Worm (Caenorhabditis elegans) whole organism, L2 larva: ENCODE data around the gene C25G4.7.
A peak's percentile ranks its signal among the peaks of the same experiment; 100 is the strongest.
"Not testable (repeated sequence)": the region's sequence is repeated elsewhere in the genome, so short reads cannot be mapped to it uniquely, and the experiment has no call there.

Experiments used
- C34F6.9 ChIP-seq: fragments of 150-350 bp; optimal IDR thresholded peaks from 2 replicates; lab custom pipeline; 2014; ENCODE audit warnings: missing biosample characterization, missing genetic modification characterization
- F13H6.1 ChIP-seq: sonication (generic microtip); optimal IDR thresholded peaks from 2 replicates; lab custom pipeline; 2016; ENCODE audit warnings: missing genetic modification characterization, missing compliant biosample characterization
- R02D3.7 ChIP-seq: fragments of 150-350 bp; optimal IDR thresholded peaks from 2 replicates; lab custom pipeline; 2014; ENCODE audit warnings: missing biosample characterization, missing genetic modification characterization
- Y55F3AM.14 ChIP-seq: fragments of 200-800 bp; sonication (Bioruptor generic); optimal IDR thresholded peaks from 2 replicates; lab custom pipeline; 2018; ENCODE audit warnings: mild to moderate bottlenecking, missing genetic modification characterization, missing compliant biosample characterization
- ZK546.5 ChIP-seq: sonication (generic microtip); optimal IDR thresholded peaks from 2 replicates; lab custom pipeline; 2017; ENCODE audit warnings: missing biosample characterization, missing genetic modification characterization
- alr-1 ChIP-seq: fragments of 150-350 bp; optimal IDR thresholded peaks from 2 replicates; lab custom pipeline; 2014; ENCODE audit warnings: missing biosample characterization, missing genetic modification characterization
- ama-1 ChIP-seq: fragments of 150-350 bp; optimal IDR thresholded peaks from 2 replicates; lab custom pipeline; 2018; ENCODE audit warnings: inconsistent platforms
- blmp-1 ChIP-seq: sonication (generic microtip); optimal IDR thresholded peaks from 2 replicates; lab custom pipeline; 2017; ENCODE audit warnings: missing genetic modification characterization, mild to moderate bottlenecking, missing compliant biosample characterization, antibody characterized with exemption, moderate library complexity; ENCODE audit not compliant: insufficient read depth
- ceh-16 ChIP-seq: fragments of 150-350 bp; optimal IDR thresholded peaks from 2 replicates; lab custom pipeline; 2014; ENCODE audit warnings: missing biosample characterization, missing genetic modification characterization
- ceh-82 ChIP-seq: fragments of 150-350 bp; optimal IDR thresholded peaks from 2 replicates; lab custom pipeline; 2014; ENCODE audit warnings: missing biosample characterization, missing genetic modification characterization
- egl-27 ChIP-seq: sonication (generic microtip); optimal IDR thresholded peaks from 3 replicates; lab custom pipeline; 2017; ENCODE audit warnings: missing biosample characterization, missing genetic modification reagents, missing genetic modification characterization
- elt-1 ChIP-seq: fragments of 150-350 bp; optimal IDR thresholded peaks from 2 replicates; lab custom pipeline; 2014; ENCODE audit warnings: missing biosample characterization, missing genetic modification characterization
- elt-3 ChIP-seq: sonication (generic microtip); optimal IDR thresholded peaks from 2 replicates; lab custom pipeline; 2017; ENCODE audit warnings: missing biosample characterization, missing genetic modification characterization
- fos-1 ChIP-seq: fragments of 150-350 bp; optimal IDR thresholded peaks from 2 replicates; lab custom pipeline; 2014; ENCODE audit warnings: missing biosample characterization, missing genetic modification characterization
- gmeb-1 ChIP-seq: fragments of 150-350 bp; optimal IDR thresholded peaks from 2 replicates; lab custom pipeline; 2014; ENCODE audit warnings: missing biosample characterization, missing genetic modification characterization
- lin-11 ChIP-seq: fragments of 150-350 bp; sonication (generic microtip); optimal IDR thresholded peaks from 2 replicates; lab custom pipeline; 2014; ENCODE audit warnings: missing biosample characterization, missing genetic modification characterization, inconsistent platforms, mixed read lengths
- lin-13 ChIP-seq: fragments of 150-350 bp; optimal IDR thresholded peaks from 2 replicates; lab custom pipeline; 2014; ENCODE audit warnings: missing biosample characterization, missing genetic modification reagents, missing genetic modification characterization
- mab-5 ChIP-seq: fragments of 150-350 bp; optimal IDR thresholded peaks from 2 replicates; lab custom pipeline; 2014; ENCODE audit warnings: missing biosample characterization, missing genetic modification characterization
- nhr-11 ChIP-seq: fragments of 150-350 bp; optimal IDR thresholded peaks from 2 replicates; lab custom pipeline; 2014; ENCODE audit warnings: missing biosample characterization, missing genetic modification characterization
- nhr-12 ChIP-seq: fragments of 150-350 bp; optimal IDR thresholded peaks from 2 replicates; lab custom pipeline; 2014; ENCODE audit warnings: missing biosample characterization, missing genetic modification characterization
- nhr-129 ChIP-seq: fragments of 150-350 bp; optimal IDR thresholded peaks from 2 replicates; lab custom pipeline; 2014; ENCODE audit warnings: missing biosample characterization, missing genetic modification characterization
- nhr-23 ChIP-seq: fragments of 150-350 bp; optimal IDR thresholded peaks from 2 replicates; lab custom pipeline; 2014; ENCODE audit warnings: missing biosample characterization, missing genetic modification reagents, missing genetic modification characterization
- nhr-237 ChIP-seq: fragments of 150-350 bp; optimal IDR thresholded peaks from 2 replicates; lab custom pipeline; 2014; ENCODE audit warnings: missing biosample characterization, missing genetic modification characterization
- nhr-25 ChIP-seq: fragments of 150-350 bp; sonication (generic microtip); optimal IDR thresholded peaks from 3 replicates; lab custom pipeline; 2014; ENCODE audit warnings: missing biosample characterization, missing genetic modification characterization
- nhr-6 ChIP-seq: fragments of 150-350 bp; optimal IDR thresholded peaks from 2 replicates; lab custom pipeline; 2014; ENCODE audit warnings: missing biosample characterization, missing genetic modification characterization
- nhr-77 ChIP-seq: fragments of 150-350 bp; optimal IDR thresholded peaks from 2 replicates; lab custom pipeline; 2014; ENCODE audit warnings: missing biosample characterization, missing genetic modification characterization
- peb-1 ChIP-seq: fragments of 150-350 bp; optimal IDR thresholded peaks from 2 replicates; lab custom pipeline; 2014; ENCODE audit warnings: missing biosample characterization, missing genetic modification characterization
- sem-4 ChIP-seq: fragments of 150-350 bp; optimal IDR thresholded peaks from 2 replicates; lab custom pipeline; 2014; ENCODE audit warnings: missing biosample characterization, missing genetic modification reagents, missing genetic modification characterization
- skn-1 ChIP-seq: sonication (generic microtip); optimal IDR thresholded peaks from 2 replicates; lab custom pipeline; 2017; ENCODE audit warnings: missing biosample characterization, missing genetic modification characterization
- snpc-4 ChIP-seq: fragments of 150-350 bp; optimal IDR thresholded peaks from 2 replicates; lab custom pipeline; 2014; ENCODE audit warnings: missing biosample characterization, missing genetic modification characterization
- unc-39 ChIP-seq: fragments of 150-350 bp; optimal IDR thresholded peaks from 2 replicates; lab custom pipeline; 2014; ENCODE audit warnings: missing biosample characterization, missing genetic modification characterization
- unc-55 ChIP-seq: fragments of 150-350 bp; sonication (generic microtip); optimal IDR thresholded peaks from 3 replicates; lab custom pipeline; 2014; ENCODE audit warnings: missing biosample characterization, missing genetic modification reagents, missing genetic modification characterization
- unc-62 ChIP-seq: fragments of 150-350 bp; optimal IDR thresholded peaks from 2 replicates; lab custom pipeline; 2014; ENCODE audit warnings: missing biosample characterization, missing genetic modification reagents, missing genetic modification characterization
- zag-1 ChIP-seq: fragments of 150-350 bp; optimal IDR thresholded peaks from 2 replicates; lab custom pipeline; 2014; ENCODE audit warnings: missing biosample characterization, missing genetic modification characterization
- ztf-11 ChIP-seq: sonication (generic microtip); optimal IDR thresholded peaks from 2 replicates; lab custom pipeline; 2017; ENCODE audit warnings: missing biosample characterization, missing genetic modification characterization
- ztf-4 ChIP-seq: fragments of 150-350 bp; optimal IDR thresholded peaks from 2 replicates; lab custom pipeline; 2014; ENCODE audit warnings: missing biosample characterization, missing genetic modification characterization

The C25G4.7 gene

ce11 chrIV:12464822-12465221, 8.1 kb downstream of the C25G4.7 start:
- no peak for TF ChIP-seq nhr-25 (tag; lab: Kevin White, UChicago)
- no peak for TF ChIP-seq ceh-82
- TF ChIP-seq nhr-12 (tag; lab: Kevin White, UChicago): no peak
- TF ChIP-seq ZK546.5 (tag; lab: Kevin White, UChicago): no peak
- no peak for TF ChIP-seq lin-13
- no peak for TF ChIP-seq skn-1 (tag; lab: Kevin White, UChicago)
- peak; percentile 83 for TF ChIP-seq nhr-129 (tag; lab: Kevin White, UChicago)
- TF ChIP-seq elt-3 (tag; lab: Kevin White, UChicago): no peak
- no peak for TF ChIP-seq mab-5 (tag; lab: Kevin White, UChicago)
- TF ChIP-seq R02D3.7 (tag; lab: Kevin White, UChicago): no peak
- peak; percentile 55 for TF ChIP-seq C34F6.9 (tag; lab: Kevin White, UChicago)
- TF ChIP-seq snpc-4 (tag; lab: Kevin White, UChicago): no peak
- no peak for TF ChIP-seq nhr-6 (tag; lab: Kevin White, UChicago)
- TF ChIP-seq nhr-11: no peak
- TF ChIP-seq ama-1: no peak
- peak; percentile 40 for TF ChIP-seq lin-11 (tag; lab: Kevin White, UChicago)
- TF ChIP-seq nhr-77 (tag; lab: Kevin White, UChicago): no peak
- peak; percentile 63 for TF ChIP-seq unc-55 (GFP tag; lab: Kevin White, UChicago)
- TF ChIP-seq ztf-4 (tag; lab: Kevin White, UChicago): no peak
- no peak for TF ChIP-seq F13H6.1 (tag; lab: Kevin White, UChicago)
- no peak for TF ChIP-seq blmp-1

- no peak for TF ChIP-seq Y55F3AM.14 (GFP tag; lab: Kevin White, UChicago)
- TF ChIP-seq blmp-1: no peak
- peak; percentile 30 for TF ChIP-seq nhr-25 (tag; lab: Kevin White, UChicago)
- no peak for TF ChIP-seq egl-27 (tag; lab: Kevin White, UChicago)
- TF ChIP-seq gmeb-1 (tag; lab: Kevin White, UChicago): no peak
- TF ChIP-seq lin-11 (tag; lab: Kevin White, UChicago): no peak
- no peak for TF ChIP-seq nhr-23
- no peak for TF ChIP-seq alr-1 (tag; lab: Kevin White, UChicago)
- no peak for TF ChIP-seq nhr-237 (tag; lab: Kevin White, UChicago)
- no peak for TF ChIP-seq nhr-12 (tag; lab: Kevin White, UChicago)
- peak; percentile 51 for TF ChIP-seq nhr-129 (tag; lab: Kevin White, UChicago)
- TF ChIP-seq skn-1 (tag; lab: Kevin White, UChicago): no peak
- no peak for TF ChIP-seq F13H6.1 (tag; lab: Kevin White, UChicago)
- no peak for TF ChIP-seq nhr-77 (tag; lab: Kevin White, UChicago)
- no peak for TF ChIP-seq mab-5 (tag; lab: Kevin White, UChicago)
- no peak for TF ChIP-seq ceh-16 (tag; lab: Kevin White, UChicago)
Observed at ce11 chrIV:12467761-12468160, 11.0 kb downstream of the C25G4.7 start.

ce11 chrIV:12468359-12468758, 11.6 kb downstream of the C25G4.7 start, which contains the start of gene igdb-2:
Gene igdb-2 (plus strand): TSS chrIV:12468659.
- no peak for TF ChIP-seq unc-62
- TF ChIP-seq mab-5 (tag; lab: Kevin White, UChicago): no peak
- no peak for TF ChIP-seq lin-13
- TF ChIP-seq F13H6.1 (tag; lab: Kevin White, UChicago): no peak
- no peak for TF ChIP-seq peb-1 (tag; lab: Kevin White, UChicago)
- TF ChIP-seq zag-1: no peak
- no peak for TF ChIP-seq nhr-23
- TF ChIP-seq fos-1 (tag; lab: Kevin White, UChicago): no peak
- TF ChIP-seq unc-39: no peak
- TF ChIP-seq elt-1 (tag; lab: Kevin White, UChicago): no peak

- not testable (repeated sequence) for TF ChIP-seq ztf-11; nhr-12 (tag; lab: Kevin White, UChicago); gmeb-1 (tag; lab: Kevin White, UChicago)
Observed at ce11 chrIV:12476942-12477341, 20.2 kb downstream of the C25G4.7 start, which contains the start of gene T04A11.1. Gene T04A11.1 (minus strand): TSS chrIV:12477042.

ce11 chrIV:12478711-12479110, 22.0 kb downstream of the C25G4.7 start, which contains the start of gene igdb-1:
Gene igdb-1 (plus strand): TSS chrIV:12479011.
- TF ChIP-seq R02D3.7 (tag; lab: Kevin White, UChicago); Y55F3AM.14 (GFP tag; lab: Kevin White, UChicago); sem-4 (tag; lab: Kevin White, UChicago): not testable (repeated sequence)
